Worm (Caenorhabditis elegans) whole organism, L2 larva: ENCODE data around the gene frpr-15.

Source experiments
- C34F6.9 ChIP-seq: fragments of 150-350 bp; optimal IDR thresholded peaks from 2 replicates; lab custom pipeline; 2014; ENCODE audit warnings: missing biosample characterization, missing genetic modification characterization
- R02D3.7 ChIP-seq: fragments of 150-350 bp; optimal IDR thresholded peaks from 2 replicates; lab custom pipeline; 2014; ENCODE audit warnings: missing biosample characterization, missing genetic modification characterization
- Y55F3AM.14 ChIP-seq: fragments of 200-800 bp; sonication (Bioruptor generic); optimal IDR thresholded peaks from 2 replicates; lab custom pipeline; 2018; ENCODE audit warnings: mild to moderate bottlenecking, missing genetic modification characterization, missing compliant biosample characterization
- ZK546.5 ChIP-seq: sonication (generic microtip); optimal IDR thresholded peaks from 2 replicates; lab custom pipeline; 2017; ENCODE audit warnings: missing biosample characterization, missing genetic modification characterization
- aly-2 ChIP-seq: fragments of 150-350 bp; optimal IDR thresholded peaks from 2 replicates; lab custom pipeline; 2014; ENCODE audit warnings: missing biosample characterization, missing genetic modification characterization
- ama-1 ChIP-seq: fragments of 150-350 bp; optimal IDR thresholded peaks from 2 replicates; lab custom pipeline; 2018; ENCODE audit warnings: inconsistent platforms
- ceh-82 ChIP-seq: fragments of 150-350 bp; optimal IDR thresholded peaks from 2 replicates; lab custom pipeline; 2014; ENCODE audit warnings: missing biosample characterization, missing genetic modification characterization
- crh-2 ChIP-seq: sonication (generic microtip); optimal IDR thresholded peaks from 2 replicates; lab custom pipeline; 2017; ENCODE audit warnings: missing biosample characterization, missing genetic modification characterization
- dmd-4 ChIP-seq: sonication (generic microtip); optimal IDR thresholded peaks from 2 replicates; lab custom pipeline; 2017; ENCODE audit warnings: missing biosample characterization, missing genetic modification characterization
- elt-1 ChIP-seq: fragments of 150-350 bp; optimal IDR thresholded peaks from 2 replicates; lab custom pipeline; 2014; ENCODE audit warnings: missing biosample characterization, missing genetic modification characterization
- elt-3 ChIP-seq: sonication (generic microtip); optimal IDR thresholded peaks from 2 replicates; lab custom pipeline; 2017; ENCODE audit warnings: missing biosample characterization, missing genetic modification characterization
- fos-1 ChIP-seq: fragments of 150-350 bp; optimal IDR thresholded peaks from 2 replicates; lab custom pipeline; 2014; ENCODE audit warnings: missing biosample characterization, missing genetic modification characterization
- gmeb-1 ChIP-seq: fragments of 150-350 bp; optimal IDR thresholded peaks from 2 replicates; lab custom pipeline; 2014; ENCODE audit warnings: missing biosample characterization, missing genetic modification characterization
- lin-13 ChIP-seq: fragments of 150-350 bp; optimal IDR thresholded peaks from 2 replicates; lab custom pipeline; 2014; ENCODE audit warnings: missing biosample characterization, missing genetic modification reagents, missing genetic modification characterization
- lin-39 ChIP-seq: fragments of 150-350 bp; optimal IDR thresholded peaks from 2 replicates; lab custom pipeline; 2014; ENCODE audit warnings: missing biosample characterization, missing genetic modification reagents, missing genetic modification characterization
- mab-5 ChIP-seq: fragments of 150-350 bp; optimal IDR thresholded peaks from 2 replicates; lab custom pipeline; 2014; ENCODE audit warnings: missing biosample characterization, missing genetic modification characterization
- mdl-1 ChIP-seq, 2 experiments: fragments of 150-350 bp in 1 of 2; sonication (generic microtip) in 1 of 2; optimal IDR thresholded peaks; 2 replicates each; lab custom pipeline; 2017; ENCODE audit warnings: missing biosample characterization in 2 of 2, missing genetic modification characterization in 2 of 2
- nhr-10 ChIP-seq: sonication (generic microtip); optimal IDR thresholded peaks from 2 replicates; lab custom pipeline; 2017; ENCODE audit warnings: missing biosample characterization, missing genetic modification characterization
- nhr-11 ChIP-seq: fragments of 150-350 bp; optimal IDR thresholded peaks from 2 replicates; lab custom pipeline; 2014; ENCODE audit warnings: missing biosample characterization, missing genetic modification characterization
- nhr-12 ChIP-seq: fragments of 150-350 bp; optimal IDR thresholded peaks from 2 replicates; lab custom pipeline; 2014; ENCODE audit warnings: missing biosample characterization, missing genetic modification characterization
- nhr-129 ChIP-seq: fragments of 150-350 bp; optimal IDR thresholded peaks from 2 replicates; lab custom pipeline; 2014; ENCODE audit warnings: missing biosample characterization, missing genetic modification characterization
- nhr-21 ChIP-seq: fragments of 150-350 bp; optimal IDR thresholded peaks from 2 replicates; lab custom pipeline; 2014; ENCODE audit warnings: missing biosample characterization, missing genetic modification characterization
- nhr-237 ChIP-seq: fragments of 150-350 bp; optimal IDR thresholded peaks from 2 replicates; lab custom pipeline; 2014; ENCODE audit warnings: missing biosample characterization, missing genetic modification characterization
- nhr-77 ChIP-seq: fragments of 150-350 bp; optimal IDR thresholded peaks from 2 replicates; lab custom pipeline; 2014; ENCODE audit warnings: missing biosample characterization, missing genetic modification characterization
- peb-1 ChIP-seq: fragments of 150-350 bp; optimal IDR thresholded peaks from 2 replicates; lab custom pipeline; 2014; ENCODE audit warnings: missing biosample characterization, missing genetic modification characterization
- sem-4 ChIP-seq: fragments of 150-350 bp; optimal IDR thresholded peaks from 2 replicates; lab custom pipeline; 2014; ENCODE audit warnings: missing biosample characterization, missing genetic modification reagents, missing genetic modification characterization
- skn-1 ChIP-seq: sonication (generic microtip); optimal IDR thresholded peaks from 2 replicates; lab custom pipeline; 2017; ENCODE audit warnings: missing biosample characterization, missing genetic modification characterization
- sma-3 ChIP-seq: sonication (generic microtip); optimal IDR thresholded peaks from 2 replicates; lab custom pipeline; 2016; ENCODE audit warnings: missing genetic modification reagents, missing genetic modification characterization, missing compliant biosample characterization
- sma-9 ChIP-seq, 2 experiments: fragments of 150-350 bp in 1 of 2; sonication (generic microtip) in 1 of 2; optimal IDR thresholded peaks; 2 replicates each; lab custom pipeline; 2014 to 2016; ENCODE audit warnings: missing genetic modification characterization in 2 of 2, mild to moderate bottlenecking in 1 of 2, missing biosample characterization in 1 of 2, missing compliant biosample characterization in 1 of 2, missing genetic modification reagents in 1 of 2, moderate library complexity in 1 of 2
- unc-39 ChIP-seq: fragments of 150-350 bp; optimal IDR thresholded peaks from 2 replicates; lab custom pipeline; 2014; ENCODE audit warnings: missing biosample characterization, missing genetic modification characterization
- unc-55 ChIP-seq: fragments of 150-350 bp; sonication (generic microtip); optimal IDR thresholded peaks from 3 replicates; lab custom pipeline; 2014; ENCODE audit warnings: missing biosample characterization, missing genetic modification reagents, missing genetic modification characterization
- unc-62 ChIP-seq: fragments of 150-350 bp; optimal IDR thresholded peaks from 2 replicates; lab custom pipeline; 2014; ENCODE audit warnings: missing biosample characterization, missing genetic modification reagents, missing genetic modification characterization
- zag-1 ChIP-seq: fragments of 150-350 bp; optimal IDR thresholded peaks from 2 replicates; lab custom pipeline; 2014; ENCODE audit warnings: missing biosample characterization, missing genetic modification characterization
- ztf-1 ChIP-seq: fragments of 200-800 bp; sonication (Bioruptor generic); conservative IDR thresholded peaks from 2 replicates; pipeline ENCODE4 v1.3.6; 2022; ENCODE audit warnings: missing genetic modification characterization, missing compliant biosample characterization
- ztf-11 ChIP-seq: sonication (generic microtip); optimal IDR thresholded peaks from 2 replicates; lab custom pipeline; 2017; ENCODE audit warnings: missing biosample characterization, missing genetic modification characterization
- ztf-4 ChIP-seq: fragments of 150-350 bp; optimal IDR thresholded peaks from 2 replicates; lab custom pipeline; 2014; ENCODE audit warnings: missing biosample characterization, missing genetic modification characterization

Gene frpr-15

ce11 chrV:12704077-12704476 lies 24.2 kb downstream of the frpr-15 start, which contains the start of gene R11D1.1:
Gene R11D1.1, plus strand, starts transcription at chrV:12704377.
- TF ChIP-seq ama-1 (no peak), skn-1 (no peak), ztf-4 (tag; lab: Kevin White, UChicago) (no peak), elt-3 (tag; lab: Kevin White, UChicago) (no peak), C34F6.9 (tag; lab: Kevin White, UChicago) (no peak), ceh-82 (tag; lab: Kevin White, UChicago) (no peak), Y55F3AM.14 (GFP tag; lab: Kevin White, UChicago) (no peak), sem-4 (tag; lab: Kevin White, UChicago) (no peak), fos-1 (tag; lab: Kevin White, UChicago) (no peak)

DNA sequence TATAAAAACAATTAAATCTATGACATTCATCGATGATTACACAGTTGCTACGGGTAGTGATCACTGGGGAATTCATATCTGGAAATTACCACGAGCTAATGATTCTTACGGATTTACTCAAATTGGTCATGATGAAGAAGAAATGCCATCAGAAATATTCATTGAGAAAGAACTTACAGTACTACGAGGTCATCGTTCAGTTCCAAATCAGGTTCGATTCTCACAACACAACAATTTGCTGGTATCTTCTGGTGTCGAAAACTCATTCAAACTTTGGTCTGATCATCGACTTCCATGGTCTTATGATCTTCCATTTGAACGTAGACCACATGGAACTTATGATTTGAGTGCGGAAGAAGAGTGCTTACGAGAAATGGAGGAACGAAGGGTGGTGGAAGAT lies 26.6 kb downstream of the frpr-15 start:
- TF ChIP-seq sma-9 (GFP tag; optimal IDR thresholded peaks at IDR 0.05; lab: Kevin White, UChicago) = no peak
- TF ChIP-seq sma-9 (tag; optimal IDR thresholded peaks at IDR 0.05; lab: Kevin White, UChicago) = no peak
- no peak for TF ChIP-seq sem-4 (tag; lab: Kevin White, UChicago)
- no peak for TF ChIP-seq aly-2 (tag; lab: Kevin White, UChicago)
- TF ChIP-seq unc-55 (GFP tag; lab: Kevin White, UChicago) = no peak
- TF ChIP-seq fos-1 (tag; lab: Kevin White, UChicago) = no peak
- no peak for TF ChIP-seq dmd-4 (tag; lab: Kevin White, UChicago)
- no peak for TF ChIP-seq sma-3 (GFP tag; lab: Kevin White, UChicago)
- TF ChIP-seq mdl-1 (tag; optimal IDR thresholded peaks at IDR 0.05; lab: Kevin White, UChicago) = no peak
- TF ChIP-seq ZK546.5 = no peak
- TF ChIP-seq ama-1 = no peak
- no peak for TF ChIP-seq nhr-237 (tag; lab: Kevin White, UChicago)
- no peak for TF ChIP-seq zag-1
- no peak for TF ChIP-seq Y55F3AM.14 (GFP tag; lab: Kevin White, UChicago)
- TF ChIP-seq ztf-11 (tag; lab: Kevin White, UChicago) = no peak
- no peak for TF ChIP-seq unc-39 (tag; lab: Kevin White, UChicago)
- TF ChIP-seq gmeb-1 (tag; lab: Kevin White, UChicago) = no peak
- TF ChIP-seq skn-1 = no peak

ce11 chrV:12708305-12708704 lies 28.4 kb downstream of the frpr-15 start, which contains the start of gene R11D1.2:
Gene R11D1.2, plus strand, starts transcription at chrV:12708605.
- TF ChIP-seq ama-1 (no peak), C34F6.9 (tag; lab: Kevin White, UChicago) (no peak), sma-9 (GFP tag; optimal IDR thresholded peaks at IDR 0.05; lab: Kevin White, UChicago) (no peak), sma-9 (tag; optimal IDR thresholded peaks at IDR 0.05; lab: Kevin White, UChicago) (no peak), mab-5 (tag; lab: Kevin White, UChicago) (no peak), ceh-82 (tag; lab: Kevin White, UChicago) (no peak), crh-2 (tag; lab: Kevin White, UChicago) (no peak), nhr-237 (tag; lab: Kevin White, UChicago) (no peak), aly-2 (tag; lab: Kevin White, UChicago) (no peak), ztf-1 (GFP tag; lab: Robert Waterston, UW) (no peak), nhr-11 (tag; lab: Kevin White, UChicago) (no peak), elt-1 (tag; lab: Kevin White, UChicago) (no peak), lin-13 (GFP tag; lab: Kevin White, UChicago) (no peak), nhr-10 (no peak), zag-1 (no peak), fos-1 (tag; lab: Kevin White, UChicago) (no peak)

DNA sequence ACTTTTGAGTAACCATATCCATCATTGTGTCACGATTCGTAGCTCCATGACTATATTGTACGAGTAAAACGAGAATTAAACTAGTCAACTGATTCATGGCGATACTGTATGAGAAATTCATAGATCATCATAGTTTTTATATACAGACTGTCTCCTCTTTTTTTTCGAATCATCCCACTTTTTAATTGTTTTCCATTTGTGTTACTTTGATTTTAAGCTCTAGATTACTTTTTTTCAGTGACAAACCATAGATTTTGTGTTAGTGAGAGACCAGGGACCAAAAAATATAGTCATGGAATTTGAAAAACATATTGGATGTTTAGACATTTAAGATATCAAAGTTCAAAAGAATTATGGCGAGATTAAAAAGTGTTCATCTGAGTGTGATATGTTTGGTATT lies 32.1 kb downstream of the frpr-15 start, which contains the start of gene R11D1.3:
Gene R11D1.3 (minus strand): TSS at position 101 of the 400 bp plus-strand sequence.
- TF ChIP-seq Y55F3AM.14 (GFP tag; lab: Kevin White, UChicago) (no peak), ceh-82 (tag; lab: Kevin White, UChicago) (no peak), lin-39 (tag; lab: Kevin White, UChicago) (no peak), skn-1 (no peak), nhr-21 (tag; lab: Kevin White, UChicago) (no peak), unc-62 (no peak), nhr-12 (no peak), nhr-77 (tag; lab: Kevin White, UChicago) (no peak)
- TF ChIP-seq, all 48 proteins: peak for 0

DNA sequence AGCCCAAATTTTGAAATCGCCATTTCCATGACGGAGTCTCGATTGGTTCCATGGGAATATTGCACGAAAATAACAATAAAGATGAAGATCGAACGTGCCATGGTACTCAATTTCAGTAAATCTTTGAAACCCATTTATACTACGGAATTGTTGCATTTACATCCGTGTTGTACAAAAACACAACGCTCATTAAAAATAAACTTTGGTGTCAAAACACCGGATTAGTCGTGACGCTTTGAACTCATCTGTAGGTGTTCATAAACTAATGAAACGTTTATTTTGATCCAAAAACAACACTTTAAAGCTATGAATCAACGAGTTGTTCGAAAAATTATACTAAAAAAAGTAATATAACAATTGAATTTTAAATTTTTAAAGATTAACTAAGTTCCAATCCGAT lies 34.2 kb downstream of the frpr-15 start, which contains the start of gene R11D1.4:
Gene R11D1.4 (minus strand): TSS at position 101 of the 400 bp plus-strand sequence.
- no peak for TF ChIP-seq ZK546.5
- no peak for TF ChIP-seq nhr-11 (tag; lab: Kevin White, UChicago)
- no peak for TF ChIP-seq dmd-4 (tag; lab: Kevin White, UChicago)
- no peak for TF ChIP-seq unc-62
- no peak for TF ChIP-seq nhr-129 (tag; lab: Kevin White, UChicago)
- no peak for TF ChIP-seq mdl-1 (tag; optimal IDR thresholded peaks at IDR 0.05; lab: Kevin White, UChicago)
- no peak for TF ChIP-seq ceh-82 (tag; lab: Kevin White, UChicago)
- TF ChIP-seq ztf-1 (GFP tag; lab: Robert Waterston, UW) = no peak
- TF ChIP-seq crh-2 (tag; lab: Kevin White, UChicago) = no peak
- TF ChIP-seq peb-1 (tag; lab: Kevin White, UChicago) = no peak
- no peak for TF ChIP-seq R02D3.7 (tag; lab: Kevin White, UChicago)
